Fruit fly (Drosophila melanogaster): Measurements from ENCODE around the gene NimC2.

Gene NimC2

DNA sequence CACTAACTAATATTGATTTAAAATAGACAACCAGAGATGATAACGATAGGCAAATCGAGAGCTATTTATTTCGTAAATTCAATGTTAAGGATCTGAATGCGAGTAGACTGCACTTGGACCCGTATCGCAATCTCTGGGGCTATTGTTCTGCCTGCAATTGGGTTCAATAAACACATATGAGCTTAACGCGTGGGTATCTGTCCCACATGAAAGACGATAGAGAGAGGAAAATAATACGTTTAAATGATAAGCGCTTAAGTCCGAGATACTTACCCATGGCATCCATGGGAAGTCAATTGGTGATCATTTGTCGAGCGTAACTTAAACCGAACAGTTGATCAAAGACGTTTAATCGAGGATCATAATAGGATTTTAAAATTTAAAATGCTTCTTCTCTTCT lies at the start of gene NimC2:
TSS of gene NimC2 (plus strand) at position 301 of the 400 bp plus-strand sequence.
- TF ChIP-seq Hnf4 (GFP tag; optimal IDR thresholded peaks at IDR 0.05): no peak
- TF ChIP-seq Mio (GFP tag; optimal IDR thresholded peaks at IDR 0.05): no peak
- no peak for TF ChIP-seq fru (GFP tag; optimal IDR thresholded peaks at IDR 0.05)
- TF ChIP-seq dsf (GFP tag; optimal IDR thresholded peaks at IDR 0.05; ENCODE audit: borderline replicate concordance): no peak

dm6 chr2L:13931318-13931717 lies 48.6 kb upstream of the NimC2 start, which contains the start of gene CG42711:
Gene CG42711, minus strand, starts transcription at chr2L:13931362.
- TF ChIP-seq dmrt93B (GFP tag; optimal IDR thresholded peaks at IDR 0.05) (no peak), ey (GFP tag; optimal IDR thresholded peaks at IDR 0.05) (no peak), Dif (GFP tag; optimal IDR thresholded peaks at IDR 0.05; ENCODE audit: partially characterized antibody) (no peak), Jra (GFP tag; optimal IDR thresholded peaks at IDR 0.05) (no peak), Hr83 (GFP tag; optimal IDR thresholded peaks at IDR 0.05; ENCODE audit: poor library complexity, severe bottlenecking) (no peak), brk (GFP tag; optimal IDR thresholded peaks at IDR 0.05) (no peak), woc (GFP tag; optimal IDR thresholded peaks at IDR 0.05) (no peak), CG32264 (GFP tag; optimal IDR thresholded peaks at IDR 0.05) (no peak), Rel (GFP tag; optimal IDR thresholded peaks at IDR 0.05) (no peak), Rel (tag; optimal IDR thresholded peaks at IDR 0.05) (no peak), CG9705 (GFP tag; optimal IDR thresholded peaks at IDR 0.05) (no peak), fru (GFP tag; optimal IDR thresholded peaks at IDR 0.05) (no peak), usp (GFP tag; optimal IDR thresholded peaks at IDR 0.05) (no peak), CrebA (GFP tag; optimal IDR thresholded peaks at IDR 0.05; ENCODE audit: borderline replicate concordance) (no peak), br (GFP tag; optimal IDR thresholded peaks at IDR 0.05) (no peak), foxo (GFP tag; optimal IDR thresholded peaks at IDR 0.05) (no peak), sv (GFP tag; optimal IDR thresholded peaks at IDR 0.05) (no peak), OdsH (GFP tag; optimal IDR thresholded peaks at IDR 0.05) (no peak), HLH106 (tag; optimal IDR thresholded peaks at IDR 0.05) (no peak)

DNA sequence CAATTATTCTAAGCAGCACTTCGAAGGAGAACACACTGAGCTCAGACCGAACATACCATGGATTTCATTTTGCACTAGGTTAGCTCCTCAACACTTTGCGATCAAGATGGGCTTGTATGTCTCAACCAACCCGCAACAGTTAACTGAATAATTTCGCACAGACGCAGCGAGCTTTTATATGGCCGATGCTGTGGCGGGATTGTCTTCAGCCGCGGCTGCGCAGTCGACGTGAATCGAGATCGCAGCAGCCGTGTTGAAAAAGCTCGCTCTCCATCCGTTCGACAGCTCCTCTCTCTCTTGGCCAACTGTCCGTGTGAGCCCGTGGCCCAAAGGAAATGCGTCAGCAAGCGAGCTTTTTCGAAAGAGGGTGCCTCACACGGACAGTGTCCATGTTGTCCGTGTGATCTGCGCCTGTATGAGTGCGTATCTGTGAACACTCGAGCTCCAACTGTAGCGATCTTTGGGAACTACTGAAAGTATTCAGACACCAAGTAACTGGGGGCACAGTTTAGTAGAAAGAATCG lies 45.3 kb upstream of the NimC2 start, which contains the start of gene Vajk2:
TSS of gene Vajk2 (minus strand) at position 151 of the 524 bp plus-strand sequence.
- no peak for TF ChIP-seq Abd-B (GFP tag; optimal IDR thresholded peaks at IDR 0.05)
- no peak for TF ChIP-seq Dif (GFP tag; optimal IDR thresholded peaks at IDR 0.05; ENCODE audit: partially characterized antibody)
- TF ChIP-seq lola (GFP tag; optimal IDR thresholded peaks at IDR 0.05): no peak

DNA sequence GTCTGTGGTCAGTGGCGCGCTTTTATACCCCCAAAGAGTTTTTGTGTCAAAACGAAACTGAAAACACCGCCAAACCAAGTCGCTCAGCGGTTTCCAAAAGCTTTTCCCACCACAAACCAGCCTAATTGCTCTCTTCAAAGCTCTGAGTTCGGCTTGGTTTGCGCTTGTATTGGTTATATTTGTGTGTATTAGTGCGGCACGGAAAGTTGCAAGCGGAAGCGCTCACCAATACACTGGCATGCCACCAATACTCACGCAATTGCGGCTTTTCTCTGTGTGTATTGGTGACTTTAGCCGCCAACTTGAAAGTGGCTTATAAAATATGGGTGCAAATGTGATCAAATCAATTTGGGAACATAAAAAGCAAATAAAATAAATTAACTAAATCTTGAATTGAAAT lies 32.5 kb upstream of the NimC2 start, which contains the start of gene Vajk3:
TSS of gene Vajk3 (minus strand) at position 1 of the 400 bp plus-strand sequence.
- no peak for TF ChIP-seq Myc (optimal IDR thresholded peaks at IDR 0.05)
- TF ChIP-seq CG32264 (GFP tag; optimal IDR thresholded peaks at IDR 0.05): no peak
- TF ChIP-seq tai (GFP tag; optimal IDR thresholded peaks at IDR 0.05): no peak
- TF ChIP-seq Dfd (GFP tag; optimal IDR thresholded peaks at IDR 0.05): no peak
- no peak for TF ChIP-seq dl (GFP tag; optimal IDR thresholded peaks at IDR 0.05; ENCODE audit: insufficient read depth in 1 of 2, partially characterized antibody in 2 of 2)
- TF ChIP-seq sv (GFP tag; optimal IDR thresholded peaks at IDR 0.05): no peak
- TF ChIP-seq br (GFP tag; optimal IDR thresholded peaks at IDR 0.05): no peak
- TF ChIP-seq sage (GFP tag; optimal IDR thresholded peaks at IDR 0.05): no peak
- no peak for TF ChIP-seq woc (GFP tag; optimal IDR thresholded peaks at IDR 0.05)
- TF ChIP-seq Abd-B (GFP tag; optimal IDR thresholded peaks at IDR 0.05): no peak
- no peak for TF ChIP-seq OdsH (GFP tag; optimal IDR thresholded peaks at IDR 0.05)
- TF ChIP-seq Mio (GFP tag; optimal IDR thresholded peaks at IDR 0.05): no peak
- TF ChIP-seq ey (GFP tag; optimal IDR thresholded peaks at IDR 0.05): no peak
- TF ChIP-seq psq (GFP tag; optimal IDR thresholded peaks at IDR 0.05): no peak
- TF ChIP-seq dmrt93B (GFP tag; optimal IDR thresholded peaks at IDR 0.05): no peak
- TF ChIP-seq Sp1 (GFP tag; optimal IDR thresholded peaks at IDR 0.05): no peak
- TF ChIP-seq Hr78 (GFP tag; optimal IDR thresholded peaks at IDR 0.05): no peak
- TF ChIP-seq HLH106 (tag; optimal IDR thresholded peaks at IDR 0.05): no peak
- no peak for TF ChIP-seq jim (GFP tag; optimal IDR thresholded peaks at IDR 0.05)

dm6 chr2L:13949789-13950188 lies 30.1 kb upstream of the NimC2 start:
- TF ChIP-seq fru (GFP tag; optimal IDR thresholded peaks at IDR 0.05) (no peak), Hnf4 (GFP tag; optimal IDR thresholded peaks at IDR 0.05) (no peak), ey (GFP tag; optimal IDR thresholded peaks at IDR 0.05) (no peak), N (GFP tag; optimal IDR thresholded peaks at IDR 0.05) (no peak), brk (GFP tag; optimal IDR thresholded peaks at IDR 0.05) (no peak), usp (GFP tag; optimal IDR thresholded peaks at IDR 0.05) (no peak), tai (GFP tag; optimal IDR thresholded peaks at IDR 0.05) (no peak), Dfd (GFP tag; optimal IDR thresholded peaks at IDR 0.05) (no peak), OdsH (GFP tag; optimal IDR thresholded peaks at IDR 0.05) (no peak), dsf (GFP tag; optimal IDR thresholded peaks at IDR 0.05; ENCODE audit: borderline replicate concordance) (no peak), CG32264 (GFP tag; optimal IDR thresholded peaks at IDR 0.05) (no peak), CrebA (GFP tag; optimal IDR thresholded peaks at IDR 0.05; ENCODE audit: borderline replicate concordance) (no peak), CG9705 (GFP tag; optimal IDR thresholded peaks at IDR 0.05) (no peak)
